Fruit fly (Drosophila melanogaster): ENCODE data around the gene Ptx1.

Ptx1 gene

dm6 chr3R:30909840-30910239 is 2.7 kb upstream of the Ptx1 start:
- TF ChIP-seq Eip75B (GFP tag; optimal IDR thresholded peaks at IDR 0.05) (no peak), Eip93F (GFP tag; optimal IDR thresholded peaks at IDR 0.05) (no peak), CG15336 (GFP tag; IDR thresholded peaks at IDR 0.05) (no peak), CG4318 (GFP tag; optimal IDR thresholded peaks at IDR 0.05) (no peak), CG7368 (GFP tag; optimal IDR thresholded peaks at IDR 0.05) (no peak), cyc (GFP tag; optimal IDR thresholded peaks at IDR 0.05) (no peak), Hr39 (GFP tag; optimal IDR thresholded peaks at IDR 0.05) (no peak), spab (GFP tag; optimal IDR thresholded peaks at IDR 0.05) (no peak), net (GFP tag; optimal IDR thresholded peaks at IDR 0.05) (no peak), CG11762 (GFP tag; optimal IDR thresholded peaks at IDR 0.05; ENCODE audit: insufficient read depth) (no peak), Met (GFP tag; optimal IDR thresholded peaks at IDR 0.05) (no peak), CG10631 (GFP tag; optimal IDR thresholded peaks at IDR 0.05) (no peak), vri (GFP tag; optimal IDR thresholded peaks at IDR 0.05) (no peak)

dm6 chr3R:30913704-30914103 is 1.1 kb downstream of the Ptx1 start:
- TF ChIP-seq CG8119 (GFP tag; IDR thresholded peaks at IDR 0.05), result no peak
- 0 out of 3 replicates have a peak, but pooled peaks have one; percentile 13 for TF ChIP-seq CG6163 (GFP tag; IDR thresholded peaks at IDR 0.05)
- TF ChIP-seq CG34406 (GFP tag; optimal IDR thresholded peaks at IDR 0.05), result no peak

dm6 chr3R:30915235-30915634 is 2.7 kb downstream of the Ptx1 start:
- TF ChIP-seq vri (GFP tag; optimal IDR thresholded peaks at IDR 0.05) (no peak), CG7368 (GFP tag; optimal IDR thresholded peaks at IDR 0.05) (no peak), fkh (GFP tag; optimal IDR thresholded peaks at IDR 0.05) (peak; percentile 77), CG6163 (GFP tag; IDR thresholded peaks at IDR 0.05) (0 out of 3 replicates have a peak, but pooled peaks have one; percentile 30)

- no peak for TF ChIP-seq CG6808 (GFP tag; optimal IDR thresholded peaks at IDR 0.05)
Measured at dm6 chr3R:30916024-30916423, 3.5 kb downstream of the Ptx1 start.

- TF ChIP-seq svp (GFP tag) (peak; percentile 24), lz (GFP tag; optimal IDR thresholded peaks at IDR 0.05) (no peak), CG11762 (GFP tag; optimal IDR thresholded peaks at IDR 0.05; ENCODE audit: insufficient read depth) (no peak), fd59A (GFP tag; optimal IDR thresholded peaks at IDR 0.05) (no peak), fkh (GFP tag; optimal IDR thresholded peaks at IDR 0.05) (peak; percentile 89), salr (GFP tag; optimal IDR thresholded peaks at IDR 0.05) (no peak), CG10631 (GFP tag; optimal IDR thresholded peaks at IDR 0.05) (no peak), CG31627 (GFP tag; optimal IDR thresholded peaks at IDR 0.05) (no peak), dac (GFP tag; optimal IDR thresholded peaks at IDR 0.05) (no peak), ss (GFP tag; optimal IDR thresholded peaks at IDR 0.05) (no peak), Hr38 (GFP tag; optimal IDR thresholded peaks at IDR 0.05) (no peak), CG34406 (GFP tag; optimal IDR thresholded peaks at IDR 0.05) (no peak)
Measured at dm6 chr3R:30918872-30919271, 6.3 kb downstream of the Ptx1 start.

- no peak for TF ChIP-seq acj6 (GFP tag; optimal IDR thresholded peaks at IDR 0.05)
- no peak for TF ChIP-seq Eip93F (GFP tag; optimal IDR thresholded peaks at IDR 0.05)
- no peak for TF ChIP-seq CG10631 (GFP tag; optimal IDR thresholded peaks at IDR 0.05)
- TF ChIP-seq pdm3 (GFP tag; optimal IDR thresholded peaks at IDR 0.05), result no peak
- TF ChIP-seq CG6808 (GFP tag; optimal IDR thresholded peaks at IDR 0.05), result no peak
- no peak for TF ChIP-seq CG11902 (GFP tag; optimal IDR thresholded peaks at IDR 0.05)
- no peak for TF ChIP-seq Sox15 (GFP tag; optimal IDR thresholded peaks at IDR 0.05)
- TF ChIP-seq CG6792 (GFP tag; optimal IDR thresholded peaks at IDR 0.05), result no peak
- no peak for TF ChIP-seq Lpt (GFP tag; optimal IDR thresholded peaks at IDR 0.05)
- no peak for TF ChIP-seq CG15336 (GFP tag; IDR thresholded peaks at IDR 0.05)
Measured at dm6 chr3R:30922414-30922813, 9.9 kb downstream of the Ptx1 start.
